Fruit fly (Drosophila melanogaster) S2 (cell line): ENCODE data around the gene Set1.

Experiments used
- CG8478 ChIP-seq: fragments of >200 bp; optimal IDR thresholded peaks from 2 replicates; lab custom pipeline; 2018
- CTCF ChIP-seq, 2 experiments: fragments of >200 bp; optimal IDR thresholded peaks; 2 replicates each; lab custom pipeline; 2018

- no peak for TF ChIP-seq CG8478 (lab: Kevin White, UChicago)
- TF ChIP-seq CTCF (optimal IDR thresholded peaks at IDR 0.05; lab: Kevin White, UChicago) = peak in 1 of 2 experiments; percentile 3
Measured at dm6 chr3L:25120499-25121101, 13.2 kb downstream of the Set1 start, which contains the start of gene UQCR-11.
